Fruit fly (Drosophila melanogaster) Kc167 (cell line): ENCODE results near the gene Bhmt.

Experiments
- Myc ChIP-seq: fragments of >200 bp; optimal IDR thresholded peaks from 2 replicates; lab custom pipeline; 2017; ENCODE audit warnings: missing external identifiers
- Sin3A ChIP-seq: fragments of >200 bp; optimal IDR thresholded peaks from 2 replicates; lab custom pipeline; 2018; ENCODE audit warnings: missing external identifiers
- h ChIP-seq: fragments of >200 bp; optimal IDR thresholded peaks from 3 replicates; lab custom pipeline; 2018; ENCODE audit warnings: missing external identifiers
- insv ChIP-seq: fragments of >200 bp; optimal IDR thresholded peaks from 3 replicates; lab custom pipeline; 2018; ENCODE audit warnings: missing external identifiers
- psq ChIP-seq: fragments of >200 bp; optimal IDR thresholded peaks from 2 replicates; lab custom pipeline; 2017; ENCODE audit warnings: missing external identifiers
- ttk ChIP-seq: sonication (Bioruptor generic); optimal IDR thresholded peaks from 2 replicates; lab custom pipeline; 2017; ENCODE audit warnings: missing external identifiers

The Bhmt gene

DNA sequence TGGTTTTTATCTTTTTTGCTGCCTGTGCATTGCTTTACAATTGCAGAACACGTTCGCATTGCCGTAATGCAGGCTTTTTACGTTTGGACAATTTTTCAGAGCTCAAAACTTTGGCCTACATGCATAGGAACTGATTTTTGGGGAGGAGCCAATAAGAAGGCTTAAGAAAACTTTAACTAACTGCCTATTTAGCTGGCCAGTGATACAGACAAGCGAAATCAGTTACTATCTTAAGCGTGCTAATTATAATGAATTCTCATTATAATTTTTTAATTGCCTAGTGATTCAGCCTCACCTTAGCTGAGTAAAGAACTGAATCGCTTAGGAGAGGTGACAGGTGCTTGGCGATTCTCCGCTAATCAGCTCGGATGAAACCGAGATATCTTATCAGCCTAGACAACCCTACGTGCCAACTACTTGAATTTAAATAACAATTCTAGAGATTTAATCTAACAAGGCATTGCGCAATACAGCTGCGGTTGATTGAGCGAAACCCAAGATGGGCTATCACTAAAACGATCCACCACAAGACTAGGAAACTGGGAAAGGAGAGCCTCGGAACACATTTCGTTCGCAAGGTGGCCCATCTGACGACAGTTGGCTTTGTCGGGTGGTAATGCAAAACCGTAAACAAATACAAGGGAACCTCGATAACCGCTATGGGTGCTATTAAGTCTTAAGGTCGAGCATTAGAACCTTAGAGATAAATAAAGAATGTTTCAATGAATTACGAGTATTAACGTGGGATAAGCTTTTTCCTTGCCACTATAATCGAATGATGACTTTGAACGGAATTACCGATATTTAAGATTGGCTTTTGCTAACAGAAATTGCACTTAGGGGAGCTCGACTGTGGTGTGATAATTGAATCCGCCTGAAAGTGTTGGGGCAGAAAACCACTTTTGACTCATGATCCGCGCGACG is 28.4 kb upstream of the Bhmt start:
- TF ChIP-seq Myc (lab: Kevin White, UChicago) (no peak), Sin3A (lab: Kevin White, UChicago) (no peak), h (lab: Kevin White, UChicago) (no peak), psq (lab: Kevin White, UChicago) (no peak), ttk (lab: Kevin White, UChicago) (no peak), insv (no peak)

DNA sequence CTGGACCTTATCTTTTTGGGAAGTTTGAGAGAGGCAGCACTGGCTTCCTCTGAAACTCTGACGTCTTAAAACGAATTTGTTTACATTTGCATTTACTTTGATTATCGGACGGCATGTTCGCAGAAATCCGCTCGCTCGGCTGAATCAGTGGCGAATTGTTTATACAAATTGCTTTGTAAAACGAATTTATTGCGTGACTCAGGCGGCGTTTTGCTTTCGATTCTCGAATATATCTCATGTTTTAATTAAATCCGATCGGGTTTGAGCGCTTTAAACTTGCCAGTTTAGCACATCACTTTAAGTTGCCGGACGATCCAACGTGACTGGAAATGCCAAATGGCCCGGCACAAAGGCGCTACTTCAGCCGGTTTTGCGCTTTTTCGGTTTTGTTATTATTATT is 27.0 kb upstream of the Bhmt start:
- TF ChIP-seq psq (lab: Kevin White, UChicago) (no peak), insv (no peak), h (lab: Kevin White, UChicago) (no peak), ttk (lab: Kevin White, UChicago) (no peak), Sin3A (lab: Kevin White, UChicago) (no peak), Myc (lab: Kevin White, UChicago) (no peak)

DNA sequence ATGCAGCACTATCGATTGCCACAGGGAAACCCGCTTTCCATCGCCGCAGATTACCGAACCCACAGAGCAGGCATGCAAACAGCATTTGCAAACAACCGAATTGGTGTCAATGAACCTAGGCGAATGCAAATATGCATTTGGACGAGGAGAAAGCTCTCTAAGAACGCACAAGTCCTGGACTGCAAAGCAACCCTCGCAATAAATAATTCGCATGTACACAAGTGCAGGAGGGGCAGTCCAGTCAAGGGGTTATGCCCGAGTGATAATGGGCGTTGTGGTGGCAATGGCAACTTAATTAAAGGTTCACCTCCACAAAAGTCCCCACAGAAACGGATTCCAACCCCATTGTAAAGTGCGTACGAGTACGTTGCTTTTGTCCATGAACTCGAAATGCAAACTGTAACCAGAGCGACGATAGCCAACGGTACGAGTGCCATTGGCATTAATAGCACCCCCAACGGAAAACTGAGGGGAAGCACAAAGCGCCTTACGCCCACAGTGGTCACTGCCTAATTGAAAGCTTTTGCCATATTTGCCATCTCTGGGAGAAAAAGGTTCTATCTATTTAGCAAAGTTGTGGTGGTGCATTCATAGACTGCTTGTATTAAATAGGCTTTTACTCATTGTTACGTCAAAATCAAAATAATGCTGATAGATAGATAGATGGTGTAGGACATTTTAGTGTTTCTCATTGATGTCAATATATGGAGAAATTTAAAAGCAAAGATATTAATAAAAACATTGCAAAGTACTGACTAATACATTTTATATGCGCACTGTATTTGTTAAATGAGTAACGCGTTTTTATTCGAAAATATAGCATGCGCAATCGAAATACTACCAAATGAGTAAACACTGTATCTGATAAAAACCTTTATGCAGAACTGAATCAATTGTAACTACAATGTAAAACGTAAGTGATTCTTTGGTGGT is 26.0 kb upstream of the Bhmt start:
- TF ChIP-seq h (lab: Kevin White, UChicago) (no peak), ttk (lab: Kevin White, UChicago) (no peak), Sin3A (lab: Kevin White, UChicago) (no peak), psq (lab: Kevin White, UChicago) (no peak), insv (no peak), Myc (lab: Kevin White, UChicago) (no peak)

DNA sequence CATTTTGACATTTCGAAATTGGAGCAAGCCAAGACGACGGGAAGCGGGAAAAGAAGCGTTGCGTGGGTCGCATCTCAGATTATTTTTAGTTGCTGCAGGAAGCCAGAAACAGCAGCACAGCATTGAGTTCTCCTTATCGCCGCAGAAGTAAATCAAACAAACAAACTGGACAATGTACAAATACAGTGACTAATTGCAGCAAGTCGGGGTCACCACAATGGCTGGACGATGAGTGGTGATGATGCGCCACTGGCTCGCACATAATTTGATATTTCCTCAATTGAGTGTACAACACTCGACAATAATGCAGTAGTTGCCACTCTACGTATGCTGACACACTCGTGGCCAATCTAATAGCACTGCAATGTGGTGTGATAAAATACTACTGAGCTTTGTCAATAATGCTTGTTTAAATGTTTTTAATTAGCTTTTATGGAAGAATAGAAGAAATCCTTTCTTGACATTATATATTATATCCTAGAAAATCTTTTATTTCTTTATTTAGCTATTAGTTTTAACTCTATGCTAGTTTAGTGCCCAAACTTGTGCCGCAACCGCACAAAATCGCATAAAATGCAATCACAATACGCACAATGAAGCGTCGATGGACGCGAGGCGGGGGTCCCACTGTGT is 25.0 kb upstream of the Bhmt start:
- no peak for TF ChIP-seq h (lab: Kevin White, UChicago)

DNA sequence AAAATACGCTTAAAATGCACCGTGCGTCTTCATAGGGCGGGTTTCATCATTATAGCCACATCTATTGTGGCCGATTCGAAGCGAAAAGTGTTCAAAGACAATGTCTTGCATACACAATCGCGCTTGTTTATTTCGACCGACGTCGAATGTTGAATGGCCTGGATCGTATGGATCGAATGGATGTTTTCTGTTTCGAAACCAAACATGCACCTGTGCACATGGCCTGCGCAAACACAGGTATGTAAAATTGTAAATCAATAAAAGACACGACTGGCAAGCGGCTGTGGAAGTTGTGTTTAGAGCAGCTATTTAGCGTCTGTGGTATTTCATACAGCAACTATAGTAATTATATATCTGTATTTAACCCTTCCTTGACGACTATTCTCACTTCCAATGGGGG is 24.4 kb upstream of the Bhmt start:
- TF ChIP-seq insv (no peak), Sin3A (lab: Kevin White, UChicago) (no peak), ttk (lab: Kevin White, UChicago) (no peak), h (lab: Kevin White, UChicago) (no peak), Myc (lab: Kevin White, UChicago) (no peak), psq (lab: Kevin White, UChicago) (no peak)

DNA sequence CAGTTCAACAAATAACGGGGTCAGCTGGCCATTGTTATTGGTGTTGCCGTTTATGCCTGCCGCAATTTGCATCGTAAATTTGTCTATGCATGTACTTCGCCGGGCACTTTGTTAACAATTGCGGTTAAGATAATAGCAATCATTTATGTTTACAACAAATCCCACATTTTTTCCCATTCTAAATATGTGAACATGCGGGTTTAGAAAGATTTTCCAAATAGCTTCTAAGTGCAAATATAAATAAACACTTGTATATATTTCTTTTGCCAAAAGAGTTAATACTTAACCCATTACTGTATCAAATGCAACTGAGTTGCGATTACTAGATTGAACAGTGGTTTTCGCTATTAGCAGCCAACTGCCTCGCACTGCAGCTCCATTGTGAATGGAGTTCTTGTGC is 23.9 kb upstream of the Bhmt start:
- no peak for TF ChIP-seq insv
- no peak for TF ChIP-seq Sin3A (lab: Kevin White, UChicago)
- no peak for TF ChIP-seq Myc (lab: Kevin White, UChicago)
- TF ChIP-seq ttk (lab: Kevin White, UChicago): no peak
- TF ChIP-seq h (lab: Kevin White, UChicago): no peak
- TF ChIP-seq psq (lab: Kevin White, UChicago): no peak

DNA sequence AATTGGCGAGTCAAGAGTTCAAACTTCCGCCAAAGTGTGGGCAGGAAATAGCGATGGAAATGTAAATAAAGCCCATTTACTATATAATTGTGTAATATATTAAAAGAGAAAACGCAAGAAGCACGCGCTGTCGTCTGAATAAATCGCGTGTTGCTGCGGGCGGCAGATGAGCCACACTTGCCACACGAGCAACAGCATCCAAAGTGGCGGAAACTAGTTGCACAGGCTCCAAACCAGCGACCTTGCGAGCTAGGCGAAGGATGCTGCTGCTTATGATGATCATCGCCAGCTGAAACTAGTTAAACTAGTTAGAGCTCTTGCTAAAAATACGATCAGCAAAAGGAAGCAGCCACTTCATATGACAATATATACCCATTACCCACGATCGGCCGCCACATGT is 22.3 kb upstream of the Bhmt start:
- TF ChIP-seq psq (lab: Kevin White, UChicago) (no peak), insv (no peak), h (lab: Kevin White, UChicago) (no peak), Sin3A (lab: Kevin White, UChicago) (no peak), ttk (lab: Kevin White, UChicago) (no peak), Myc (lab: Kevin White, UChicago) (no peak)

DNA sequence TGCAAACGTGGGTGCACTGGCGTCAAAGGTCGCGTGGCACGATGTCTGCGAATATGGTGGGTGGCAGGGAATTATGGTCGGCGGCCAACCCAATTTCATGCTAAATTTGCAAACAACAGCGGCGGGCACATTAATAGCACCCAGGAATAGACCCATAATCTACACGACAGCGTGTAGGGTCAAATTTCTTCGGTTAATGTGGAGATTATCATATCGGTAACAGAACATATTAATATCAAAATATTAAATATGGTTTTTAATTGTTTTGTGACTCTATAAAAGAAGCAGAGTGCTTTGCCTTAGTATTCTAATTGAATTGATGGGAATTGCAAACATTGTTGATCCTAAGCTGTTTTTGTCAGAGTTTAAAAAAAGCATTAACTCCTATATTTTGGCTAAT is 21.8 kb upstream of the Bhmt start:
- TF ChIP-seq insv (no peak), psq (lab: Kevin White, UChicago) (no peak)

DNA sequence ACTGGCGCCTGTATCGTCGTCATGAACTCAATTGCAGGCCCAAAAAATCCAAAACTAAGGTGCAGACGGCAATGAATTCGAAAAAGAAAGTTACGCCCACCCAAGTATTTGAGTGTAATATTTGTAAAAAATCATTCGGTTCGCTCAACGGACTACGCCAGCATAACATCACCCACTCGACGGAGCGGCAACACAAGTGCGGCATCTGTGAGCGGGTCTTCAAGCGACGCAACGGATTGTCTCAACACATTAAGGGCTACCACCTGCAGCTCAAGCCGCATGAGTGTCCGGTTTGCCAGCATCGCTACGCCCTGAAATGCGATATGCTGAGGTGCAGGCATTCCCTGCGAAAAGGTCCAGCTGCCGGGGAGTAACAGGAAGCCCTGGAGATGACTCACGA is 19.6 kb upstream of the Bhmt start:
- TF ChIP-seq Myc (lab: Kevin White, UChicago) (no peak), ttk (lab: Kevin White, UChicago) (no peak), Sin3A (lab: Kevin White, UChicago) (no peak), h (lab: Kevin White, UChicago) (no peak), insv (no peak), psq (lab: Kevin White, UChicago) (no peak)

DNA sequence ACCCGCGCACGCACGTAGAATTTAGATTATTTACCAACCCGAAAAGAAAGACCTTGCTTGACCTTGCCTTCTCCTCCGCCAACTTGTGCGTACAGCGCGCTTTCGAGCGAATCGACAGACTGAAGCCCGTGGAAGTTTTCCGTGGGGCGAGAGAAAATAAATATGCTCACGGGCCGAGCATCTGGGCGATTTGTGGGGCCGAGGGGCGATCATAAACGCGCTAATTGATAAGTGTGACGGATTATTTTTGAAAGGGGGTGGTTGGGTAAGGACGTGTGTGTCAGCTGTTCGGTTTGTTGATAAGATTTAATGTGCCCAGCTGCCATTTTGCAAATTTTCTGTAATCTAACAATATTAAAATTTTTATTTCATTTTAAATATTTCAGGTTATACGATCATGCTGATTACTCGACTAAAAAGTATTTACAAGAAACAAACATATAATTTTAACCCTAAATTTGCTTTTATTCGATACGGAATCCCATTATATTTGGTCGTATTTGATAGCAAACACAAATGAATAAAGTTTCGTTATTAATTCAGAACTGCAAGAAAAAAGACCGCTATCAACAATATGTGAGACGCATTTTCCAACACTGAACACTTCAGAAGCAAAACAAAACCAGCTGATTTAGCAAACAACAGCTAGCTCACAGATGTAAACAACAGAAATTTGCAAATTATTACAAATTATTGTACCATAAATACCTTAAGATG is 17.1 kb upstream of the Bhmt start, which contains the start of the genes L2HGDH and CG10431:
L2HGDH (minus strand) TSS at position 386 of the 717 bp plus-strand sequence.
CG10431 (plus strand) TSS at position 648 of the 717 bp plus-strand sequence.
- TF ChIP-seq psq (lab: Kevin White, UChicago) (no peak), ttk (lab: Kevin White, UChicago) (no peak), insv (no peak), Sin3A (lab: Kevin White, UChicago) (no peak), h (lab: Kevin White, UChicago) (no peak), Myc (lab: Kevin White, UChicago) (no peak)
